Worm (Caenorhabditis elegans) whole organism, mixed stage, embryonic: ENCODE results near the gene F53A3.1.

Experiments
- M03D4.4 ChIP-seq: sonication (generic microtip); optimal IDR thresholded peaks from 2 replicates; lab custom pipeline; 2017; ENCODE audit warnings: mild to moderate bottlenecking, missing genetic modification characterization, missing compliant biosample characterization
- bed-3 ChIP-seq: fragments of 200-800 bp; sonication (Bioruptor generic); optimal IDR thresholded peaks from 3 replicates; lab custom pipeline; 2018; ENCODE audit warnings: mild to moderate bottlenecking, missing genetic modification characterization, moderate library complexity, missing compliant biosample characterization
- blmp-1 ChIP-seq: fragments of 150-350 bp; optimal IDR thresholded peaks from 2 replicates; lab custom pipeline; 2014; ENCODE audit warnings: missing biosample characterization, missing genetic modification characterization
- ceh-39 ChIP-seq: fragments of 150-350 bp; optimal IDR thresholded peaks from 2 replicates; lab custom pipeline; 2014; ENCODE audit warnings: missing biosample characterization, missing genetic modification characterization
- ceh-43 ChIP-seq: fragments of 200-800 bp; sonication (Bioruptor generic); optimal IDR thresholded peaks from 2 replicates; lab custom pipeline; 2018; ENCODE audit warnings: mild to moderate bottlenecking, missing genetic modification characterization, moderate library complexity, missing compliant biosample characterization
- ceh-83 ChIP-seq: fragments of 200-800 bp; sonication (Bioruptor generic); optimal IDR thresholded peaks from 2 replicates; lab custom pipeline; 2018; ENCODE audit warnings: mild to moderate bottlenecking, missing genetic modification characterization, missing compliant biosample characterization
- ces-1 ChIP-seq: fragments of 150-350 bp; optimal IDR thresholded peaks from 2 replicates; lab custom pipeline; 2014; ENCODE audit warnings: missing biosample characterization, missing genetic modification reagents, missing genetic modification characterization
- cnd-1 ChIP-seq: fragments of 200-800 bp; sonication (Bioruptor generic); optimal IDR thresholded peaks from 2 replicates; lab custom pipeline; 2018; ENCODE audit warnings: mild to moderate bottlenecking, missing genetic modification characterization, missing compliant biosample characterization
- drap-1 ChIP-seq: fragments of 200-800 bp; sonication (Bioruptor generic); optimal IDR thresholded peaks from 3 replicates; lab custom pipeline; 2018; ENCODE audit warnings: mild to moderate bottlenecking, missing genetic modification characterization, missing compliant biosample characterization
- elt-1 ChIP-seq: sonication (generic microtip); optimal IDR thresholded peaks from 2 replicates; lab custom pipeline; 2017; ENCODE audit warnings: missing genetic modification characterization, mild to moderate bottlenecking, missing compliant biosample characterization, antibody characterized with exemption, moderate library complexity, borderline replicate concordance; ENCODE audit not compliant: insufficient read depth
- elt-3 ChIP-seq: fragments of 150-350 bp; optimal IDR thresholded peaks from 2 replicates; lab custom pipeline; 2014; ENCODE audit warnings: missing biosample characterization, missing genetic modification characterization
- flh-1 ChIP-seq: fragments of 200-800 bp; sonication (Bioruptor generic); optimal IDR thresholded peaks from 2 replicates; lab custom pipeline; 2018; ENCODE audit warnings: mild to moderate bottlenecking, missing genetic modification characterization, moderate library complexity, missing compliant biosample characterization
- ham-2 ChIP-seq: fragments of 200-800 bp; sonication (Bioruptor generic); optimal IDR thresholded peaks from 2 replicates; lab custom pipeline; 2018; ENCODE audit warnings: mild to moderate bottlenecking, missing genetic modification characterization, missing compliant biosample characterization
- hlh-1 ChIP-seq: fragments of 150-350 bp; optimal IDR thresholded peaks from 2 replicates; lab custom pipeline; 2014; ENCODE audit warnings: missing biosample characterization, missing genetic modification reagents, missing genetic modification characterization
- lin-13 ChIP-seq: fragments of 150-350 bp; optimal IDR thresholded peaks from 2 replicates; lab custom pipeline; 2014; ENCODE audit warnings: missing biosample characterization, missing genetic modification characterization
- lin-32 ChIP-seq: fragments of 200-800 bp; sonication (Bioruptor generic); optimal IDR thresholded peaks from 2 replicates; lab custom pipeline; 2018; ENCODE audit warnings: mild to moderate bottlenecking, missing genetic modification characterization, missing compliant biosample characterization
- lsy-2 ChIP-seq: fragments of 150-350 bp; optimal IDR thresholded peaks from 2 replicates; lab custom pipeline; 2014; ENCODE audit warnings: missing biosample characterization, missing genetic modification characterization
- mab-5 ChIP-seq: fragments of 150-350 bp; optimal IDR thresholded peaks from 2 replicates; lab custom pipeline; 2014; ENCODE audit warnings: missing biosample characterization, missing genetic modification characterization
- mep-1 ChIP-seq: fragments of 150-350 bp; optimal IDR thresholded peaks from 2 replicates; lab custom pipeline; 2017; ENCODE audit warnings: missing biosample characterization, missing genetic modification reagents, missing genetic modification characterization, inconsistent platforms
- mls-2 ChIP-seq: sonication (generic microtip); optimal IDR thresholded peaks from 2 replicates; lab custom pipeline; 2016; ENCODE audit warnings: mild to moderate bottlenecking, missing genetic modification characterization, moderate library complexity, missing compliant biosample characterization
- nhr-2 ChIP-seq: fragments of 150-350 bp; optimal IDR thresholded peaks from 2 replicates; lab custom pipeline; 2014; ENCODE audit warnings: missing biosample characterization, missing genetic modification characterization
- nhr-237 ChIP-seq: fragments of 150-350 bp; optimal IDR thresholded peaks from 2 replicates; lab custom pipeline; 2014; ENCODE audit warnings: missing biosample characterization, missing genetic modification characterization
- nhr-28 ChIP-seq: fragments of 150-350 bp; optimal IDR thresholded peaks from 2 replicates; lab custom pipeline; 2014; ENCODE audit warnings: missing biosample characterization, missing genetic modification characterization
- nhr-76 ChIP-seq: sonication (generic microtip); optimal IDR thresholded peaks from 2 replicates; lab custom pipeline; 2017; ENCODE audit warnings: missing biosample characterization, missing genetic modification characterization
- pha-4 ChIP-seq: fragments of 150-350 bp; optimal IDR thresholded peaks from 2 replicates; lab custom pipeline; 2018; ENCODE audit warnings: missing biosample characterization, missing genetic modification reagents, missing genetic modification characterization
- sem-2 ChIP-seq: fragments of 200-800 bp; sonication (Bioruptor generic); optimal IDR thresholded peaks from 2 replicates; lab custom pipeline; 2018; ENCODE audit warnings: mild to moderate bottlenecking, missing genetic modification characterization, missing compliant biosample characterization
- snpc-4 ChIP-seq: fragments of 150-350 bp; optimal IDR thresholded peaks from 2 replicates; lab custom pipeline; 2014; ENCODE audit warnings: missing biosample characterization, missing genetic modification characterization
- sptf-1 ChIP-seq: sonication (generic microtip); optimal IDR thresholded peaks from 2 replicates; lab custom pipeline; 2017; ENCODE audit warnings: mild to moderate bottlenecking, missing genetic modification characterization, moderate library complexity, missing compliant biosample characterization
- tbx-8 ChIP-seq: fragments of 200-800 bp; sonication (Bioruptor generic); optimal IDR thresholded peaks from 2 replicates; lab custom pipeline; 2018; ENCODE audit warnings: mild to moderate bottlenecking, missing genetic modification characterization, moderate library complexity, missing compliant biosample characterization
- unc-120 ChIP-seq: sonication (generic microtip); optimal IDR thresholded peaks from 2 replicates; lab custom pipeline; 2017; ENCODE audit warnings: missing genetic modification characterization, missing compliant biosample characterization; ENCODE audit not compliant: poor library complexity, severe bottlenecking
- unc-39 ChIP-seq: fragments of 150-350 bp; optimal IDR thresholded peaks from 2 replicates; lab custom pipeline; 2014; ENCODE audit warnings: missing biosample characterization, missing genetic modification characterization
- unc-62 ChIP-seq: fragments of 150-350 bp; optimal IDR thresholded peaks from 2 replicates; lab custom pipeline; 2014; ENCODE audit warnings: missing biosample characterization, missing genetic modification reagents, missing genetic modification characterization
- zip-8 ChIP-seq: fragments of 150-350 bp; optimal IDR thresholded peaks from 2 replicates; lab custom pipeline; 2014; ENCODE audit warnings: missing biosample characterization, missing genetic modification characterization
- ztf-11 ChIP-seq: fragments of 150-350 bp; optimal IDR thresholded peaks from 2 replicates; lab custom pipeline; 2014; ENCODE audit warnings: missing biosample characterization, missing genetic modification characterization

Gene F53A3.1

DNA sequence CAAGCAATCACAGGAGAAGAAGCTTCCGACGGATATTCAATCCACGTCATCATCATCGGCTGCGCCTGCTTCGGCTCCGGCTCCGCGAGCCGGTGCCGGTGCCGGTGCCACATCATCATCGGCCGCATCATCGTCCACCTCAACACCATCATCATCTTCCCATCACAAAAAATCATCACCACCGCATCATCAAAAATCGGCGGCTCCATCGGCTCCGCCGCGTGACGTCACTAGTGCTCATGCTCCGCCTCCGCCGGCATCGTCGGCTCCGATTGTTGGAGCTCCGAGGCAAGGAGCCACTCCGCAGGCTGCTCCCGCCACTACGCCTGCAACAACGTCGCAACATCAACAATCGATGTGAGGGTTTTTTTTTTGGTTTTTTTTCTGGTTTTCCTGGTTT is 11.4 kb downstream of the F53A3.1 start:
- TF ChIP-seq zip-8 (tag; lab: Kevin White, UChicago) = no peak
- TF ChIP-seq nhr-2 (tag; lab: Kevin White, UChicago) = no peak
- TF ChIP-seq nhr-76 = no peak
- TF ChIP-seq tbx-8 (GFP tag; lab: Kevin White, UChicago) = no peak
- TF ChIP-seq ham-2 (GFP tag; lab: Kevin White, UChicago) = no peak
- TF ChIP-seq unc-39 (tag; lab: Kevin White, UChicago) = no peak
- no peak for TF ChIP-seq M03D4.4
- TF ChIP-seq mls-2 (tag; lab: Kevin White, UChicago) = no peak
- TF ChIP-seq hlh-1 = no peak
- TF ChIP-seq sem-2 (GFP tag; lab: Kevin White, UChicago) = no peak
- no peak for TF ChIP-seq ceh-39 (tag; lab: Kevin White, UChicago)
- TF ChIP-seq cnd-1 (tag; lab: Kevin White, UChicago) = no peak
- TF ChIP-seq unc-62 (GFP tag; lab: Kevin White, UChicago) = no peak
- TF ChIP-seq, all 35 proteins: peak for 0

DNA sequence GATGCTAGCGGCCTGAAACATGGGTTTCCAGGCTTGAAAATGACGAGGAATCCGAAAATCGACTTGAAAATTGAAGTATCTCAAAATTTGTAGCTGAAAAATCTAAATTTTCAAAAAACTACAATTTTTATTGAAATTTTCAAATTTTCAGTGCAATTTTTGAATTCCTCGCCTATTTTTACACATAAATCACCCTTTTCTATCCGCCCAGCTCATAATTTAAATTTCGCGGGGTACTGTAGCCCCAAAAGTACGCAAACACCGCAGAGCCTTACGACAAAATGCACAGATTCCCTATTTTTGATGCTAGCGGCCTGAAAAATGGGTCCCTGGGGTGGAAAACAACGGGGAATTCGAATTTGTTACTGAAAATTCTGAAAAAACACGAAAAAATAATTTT is 11.9 kb downstream of the F53A3.1 start:
- TF ChIP-seq nhr-237 (no peak), lsy-2 (peak; percentile 12)

DNA sequence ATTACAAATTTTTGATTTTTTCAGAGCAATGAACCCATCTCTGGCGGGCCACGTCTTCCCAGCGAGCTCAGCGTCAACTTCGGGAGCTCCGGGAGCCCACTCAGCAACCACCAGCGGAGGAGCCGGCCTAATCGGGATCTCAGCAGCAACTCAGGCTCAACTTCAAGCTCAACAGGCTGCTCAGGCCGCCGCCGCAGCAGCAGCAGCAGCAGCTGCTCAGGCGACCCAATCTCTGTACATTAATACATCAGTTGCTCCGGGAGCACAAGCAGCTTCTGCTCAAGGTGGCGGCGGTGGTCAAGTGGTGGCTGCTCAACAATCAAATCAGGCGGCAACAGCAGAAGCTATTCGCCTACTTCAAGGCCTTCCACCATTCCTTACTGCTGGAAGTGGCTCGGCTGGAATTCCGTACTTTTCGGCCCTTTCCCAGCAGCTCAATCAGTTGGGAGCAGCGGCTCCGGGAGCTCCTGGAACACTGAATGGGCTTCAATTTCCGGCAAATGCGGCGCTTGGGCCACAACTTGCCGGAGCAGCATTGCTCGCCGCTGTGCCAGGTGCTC is 12.6 kb downstream of the F53A3.1 start:
- no peak for TF ChIP-seq drap-1 (GFP tag; lab: Kevin White, UChicago)
- TF ChIP-seq sem-2 (GFP tag; lab: Kevin White, UChicago) = no peak
- no peak for TF ChIP-seq nhr-237
- no peak for TF ChIP-seq zip-8 (tag; lab: Kevin White, UChicago)
- no peak for TF ChIP-seq unc-39 (tag; lab: Kevin White, UChicago)
- no peak for TF ChIP-seq sptf-1
- TF ChIP-seq lin-13 = no peak
- TF ChIP-seq elt-1 (tag; lab: Kevin White, UChicago) = no peak

DNA sequence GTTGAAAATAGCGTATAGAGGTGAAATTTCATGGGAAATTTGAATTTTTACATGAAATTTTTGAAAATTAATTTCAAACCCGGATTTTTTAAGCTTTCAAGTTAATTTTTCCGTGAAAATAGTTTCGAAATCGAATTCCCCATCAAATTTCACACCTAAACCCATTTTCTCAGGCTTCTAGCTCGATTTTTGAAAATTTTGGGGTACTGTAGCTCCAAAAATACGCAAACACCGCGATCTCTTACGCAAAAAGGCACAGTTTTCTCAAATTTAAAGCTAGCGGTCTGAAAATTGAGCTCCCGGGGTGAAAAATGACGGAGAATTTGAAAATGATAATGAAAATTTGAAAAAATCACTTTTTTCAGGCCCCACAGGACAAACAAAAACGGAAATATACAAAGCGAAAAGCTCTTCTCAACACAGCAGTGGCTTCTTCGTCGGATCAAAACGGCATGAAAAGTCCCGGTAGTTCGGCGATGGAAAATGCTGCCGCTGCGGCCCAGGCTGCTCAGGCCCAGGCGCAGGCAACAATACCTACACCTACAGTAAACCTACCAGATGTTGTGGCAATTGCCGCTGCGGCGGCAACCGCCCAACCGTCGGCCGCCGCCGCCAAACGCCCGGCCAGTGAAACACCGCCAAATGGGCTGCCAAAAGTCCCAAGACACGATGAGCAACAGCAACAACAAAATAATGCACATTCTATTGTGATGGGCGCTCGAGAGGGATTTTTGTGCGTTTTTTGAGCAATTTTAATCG is 14.5 kb downstream of the F53A3.1 start:
- TF ChIP-seq elt-1 (tag; lab: Kevin White, UChicago) (no peak), lin-13 (peak; percentile 11), unc-39 (tag; lab: Kevin White, UChicago) (no peak), hlh-1 (no peak), lsy-2 (peak; percentile 3)

DNA sequence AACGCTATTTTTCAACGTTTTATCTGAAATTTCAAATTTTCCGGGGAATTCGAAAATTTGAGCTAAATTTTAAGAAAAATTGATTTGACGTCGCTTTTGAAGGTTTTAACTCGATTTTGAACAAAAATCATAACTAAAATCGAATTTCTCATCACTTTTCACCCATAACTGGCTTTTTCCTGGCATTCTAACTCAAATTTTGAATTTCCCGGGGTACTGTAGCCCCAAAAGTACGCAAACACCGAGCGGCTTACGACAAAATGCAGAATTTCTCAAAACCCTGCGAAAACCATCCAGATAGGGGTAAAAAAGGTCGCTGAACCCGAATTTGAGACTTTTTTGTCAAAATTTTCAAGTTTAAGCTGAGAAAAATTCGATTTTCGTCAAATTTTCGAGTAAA is 16.2 kb downstream of the F53A3.1 start:
- TF ChIP-seq nhr-28 (tag; lab: Kevin White, UChicago) (no peak), snpc-4 (tag; lab: Kevin White, UChicago) (no peak), blmp-1 (tag; lab: Kevin White, UChicago) (no peak), bed-3 (GFP tag; lab: Kevin White, UChicago) (no peak), pha-4 (tag; lab: Kevin White, UChicago) (no peak), lin-13 (peak; percentile 65), ceh-39 (tag; lab: Kevin White, UChicago) (no peak), lsy-2 (peak; percentile 61), nhr-76 (no peak), M03D4.4 (no peak), ces-1 (GFP tag; lab: Kevin White, UChicago) (no peak), flh-1 (GFP tag; lab: Kevin White, UChicago) (no peak)

DNA sequence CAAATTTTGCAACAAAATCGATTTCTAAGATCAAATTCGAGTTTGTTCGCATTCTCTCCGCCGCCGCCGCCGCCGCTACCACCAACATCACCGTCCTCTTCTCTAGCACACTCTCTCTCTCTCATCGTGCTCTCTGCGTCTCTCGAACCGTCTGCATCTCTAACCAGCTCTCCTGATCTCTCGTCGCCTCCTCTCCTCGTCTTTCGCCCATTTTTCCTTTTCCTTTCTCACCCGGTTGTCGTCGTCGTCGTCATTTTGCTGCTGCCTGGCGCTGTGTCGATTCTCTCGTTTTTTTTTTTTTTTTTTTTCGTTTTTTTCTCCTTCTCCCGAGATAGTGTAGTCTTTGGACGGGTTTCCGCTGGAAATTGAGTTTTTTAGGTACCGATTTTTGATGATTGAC is 17.0 kb downstream of the F53A3.1 start:
- TF ChIP-seq sem-2 (GFP tag; lab: Kevin White, UChicago) (no peak), bed-3 (GFP tag; lab: Kevin White, UChicago) (no peak), M03D4.4 (no peak), unc-120 (tag; lab: Kevin White, UChicago) (no peak), cnd-1 (tag; lab: Kevin White, UChicago) (no peak), ces-1 (GFP tag; lab: Kevin White, UChicago) (peak; percentile 81), sptf-1 (peak; percentile 21), tbx-8 (GFP tag; lab: Kevin White, UChicago) (no peak), ham-2 (GFP tag; lab: Kevin White, UChicago) (no peak), elt-3 (tag; lab: Kevin White, UChicago) (peak; percentile 76), snpc-4 (tag; lab: Kevin White, UChicago) (no peak), nhr-237 (peak; percentile 61), unc-62 (GFP tag; lab: Kevin White, UChicago) (peak; percentile 57), drap-1 (GFP tag; lab: Kevin White, UChicago) (no peak), hlh-1 (peak; percentile 40), lin-13 (peak; percentile 63), ceh-43 (GFP tag; lab: Kevin White, UChicago) (no peak), mep-1 (tag; lab: Kevin White, UChicago) (no peak), unc-39 (tag; lab: Kevin White, UChicago) (no peak), zip-8 (tag; lab: Kevin White, UChicago) (no peak), blmp-1 (tag; lab: Kevin White, UChicago) (peak; percentile 65), nhr-28 (tag; lab: Kevin White, UChicago) (no peak), lin-32 (GFP tag; lab: Kevin White, UChicago) (no peak), elt-1 (tag; lab: Kevin White, UChicago) (peak; percentile 19), ztf-11 (tag; lab: Kevin White, UChicago) (peak; percentile 18), ceh-39 (tag; lab: Kevin White, UChicago) (no peak), flh-1 (GFP tag; lab: Kevin White, UChicago) (no peak), ceh-83 (no peak), mab-5 (peak; percentile 0), lsy-2 (peak; percentile 51), nhr-76 (no peak)
